Worm (Caenorhabditis elegans) whole organism, mixed stage, embryonic: ENCODE data around the gene rpt-1.

Experiments
- M03D4.4 ChIP-seq: sonication (generic microtip); optimal IDR thresholded peaks from 2 replicates; lab custom pipeline; 2017; ENCODE audit warnings: mild to moderate bottlenecking, missing genetic modification characterization, missing compliant biosample characterization
- bed-3 ChIP-seq: fragments of 200-800 bp; sonication (Bioruptor generic); optimal IDR thresholded peaks from 3 replicates; lab custom pipeline; 2018; ENCODE audit warnings: mild to moderate bottlenecking, missing genetic modification characterization, moderate library complexity, missing compliant biosample characterization
- blmp-1 ChIP-seq: fragments of 150-350 bp; optimal IDR thresholded peaks from 2 replicates; lab custom pipeline; 2014; ENCODE audit warnings: missing biosample characterization, missing genetic modification characterization
- ceh-39 ChIP-seq: fragments of 150-350 bp; optimal IDR thresholded peaks from 2 replicates; lab custom pipeline; 2014; ENCODE audit warnings: missing biosample characterization, missing genetic modification characterization
- ceh-43 ChIP-seq: fragments of 200-800 bp; sonication (Bioruptor generic); optimal IDR thresholded peaks from 2 replicates; lab custom pipeline; 2018; ENCODE audit warnings: mild to moderate bottlenecking, missing genetic modification characterization, moderate library complexity, missing compliant biosample characterization
- ceh-83 ChIP-seq: fragments of 200-800 bp; sonication (Bioruptor generic); optimal IDR thresholded peaks from 2 replicates; lab custom pipeline; 2018; ENCODE audit warnings: mild to moderate bottlenecking, missing genetic modification characterization, missing compliant biosample characterization
- ces-1 ChIP-seq: fragments of 150-350 bp; optimal IDR thresholded peaks from 2 replicates; lab custom pipeline; 2014; ENCODE audit warnings: missing biosample characterization, missing genetic modification reagents, missing genetic modification characterization
- cnd-1 ChIP-seq: fragments of 200-800 bp; sonication (Bioruptor generic); optimal IDR thresholded peaks from 2 replicates; lab custom pipeline; 2018; ENCODE audit warnings: mild to moderate bottlenecking, missing genetic modification characterization, missing compliant biosample characterization
- drap-1 ChIP-seq: fragments of 200-800 bp; sonication (Bioruptor generic); optimal IDR thresholded peaks from 3 replicates; lab custom pipeline; 2018; ENCODE audit warnings: mild to moderate bottlenecking, missing genetic modification characterization, missing compliant biosample characterization
- elt-1 ChIP-seq: sonication (generic microtip); optimal IDR thresholded peaks from 2 replicates; lab custom pipeline; 2017; ENCODE audit warnings: missing genetic modification characterization, mild to moderate bottlenecking, missing compliant biosample characterization, antibody characterized with exemption, moderate library complexity, borderline replicate concordance; ENCODE audit not compliant: insufficient read depth
- elt-3 ChIP-seq: fragments of 150-350 bp; optimal IDR thresholded peaks from 2 replicates; lab custom pipeline; 2014; ENCODE audit warnings: missing biosample characterization, missing genetic modification characterization
- flh-1 ChIP-seq: fragments of 200-800 bp; sonication (Bioruptor generic); optimal IDR thresholded peaks from 2 replicates; lab custom pipeline; 2018; ENCODE audit warnings: mild to moderate bottlenecking, missing genetic modification characterization, moderate library complexity, missing compliant biosample characterization
- ham-2 ChIP-seq: fragments of 200-800 bp; sonication (Bioruptor generic); optimal IDR thresholded peaks from 2 replicates; lab custom pipeline; 2018; ENCODE audit warnings: mild to moderate bottlenecking, missing genetic modification characterization, missing compliant biosample characterization
- hlh-1 ChIP-seq: fragments of 150-350 bp; optimal IDR thresholded peaks from 2 replicates; lab custom pipeline; 2014; ENCODE audit warnings: missing biosample characterization, missing genetic modification reagents, missing genetic modification characterization
- lin-13 ChIP-seq: fragments of 150-350 bp; optimal IDR thresholded peaks from 2 replicates; lab custom pipeline; 2014; ENCODE audit warnings: missing biosample characterization, missing genetic modification characterization
- lin-32 ChIP-seq: fragments of 200-800 bp; sonication (Bioruptor generic); optimal IDR thresholded peaks from 2 replicates; lab custom pipeline; 2018; ENCODE audit warnings: mild to moderate bottlenecking, missing genetic modification characterization, missing compliant biosample characterization
- lsy-2 ChIP-seq: fragments of 150-350 bp; optimal IDR thresholded peaks from 2 replicates; lab custom pipeline; 2014; ENCODE audit warnings: missing biosample characterization, missing genetic modification characterization
- mab-5 ChIP-seq: fragments of 150-350 bp; optimal IDR thresholded peaks from 2 replicates; lab custom pipeline; 2014; ENCODE audit warnings: missing biosample characterization, missing genetic modification characterization
- mep-1 ChIP-seq: fragments of 150-350 bp; optimal IDR thresholded peaks from 2 replicates; lab custom pipeline; 2017; ENCODE audit warnings: missing biosample characterization, missing genetic modification reagents, missing genetic modification characterization, inconsistent platforms
- mls-2 ChIP-seq: sonication (generic microtip); optimal IDR thresholded peaks from 2 replicates; lab custom pipeline; 2016; ENCODE audit warnings: mild to moderate bottlenecking, missing genetic modification characterization, moderate library complexity, missing compliant biosample characterization
- nhr-12 ChIP-seq: fragments of 150-350 bp; optimal IDR thresholded peaks from 2 replicates; lab custom pipeline; 2014; ENCODE audit warnings: missing biosample characterization, missing genetic modification characterization
- nhr-2 ChIP-seq: fragments of 150-350 bp; optimal IDR thresholded peaks from 2 replicates; lab custom pipeline; 2014; ENCODE audit warnings: missing biosample characterization, missing genetic modification characterization
- nhr-237 ChIP-seq: fragments of 150-350 bp; optimal IDR thresholded peaks from 2 replicates; lab custom pipeline; 2014; ENCODE audit warnings: missing biosample characterization, missing genetic modification characterization
- nhr-28 ChIP-seq: fragments of 150-350 bp; optimal IDR thresholded peaks from 2 replicates; lab custom pipeline; 2014; ENCODE audit warnings: missing biosample characterization, missing genetic modification characterization
- nhr-76 ChIP-seq: sonication (generic microtip); optimal IDR thresholded peaks from 2 replicates; lab custom pipeline; 2017; ENCODE audit warnings: missing biosample characterization, missing genetic modification characterization
- pha-4 ChIP-seq: fragments of 150-350 bp; optimal IDR thresholded peaks from 2 replicates; lab custom pipeline; 2018; ENCODE audit warnings: missing biosample characterization, missing genetic modification reagents, missing genetic modification characterization
- sem-2 ChIP-seq: fragments of 200-800 bp; sonication (Bioruptor generic); optimal IDR thresholded peaks from 2 replicates; lab custom pipeline; 2018; ENCODE audit warnings: mild to moderate bottlenecking, missing genetic modification characterization, missing compliant biosample characterization
- snpc-4 ChIP-seq: fragments of 150-350 bp; optimal IDR thresholded peaks from 2 replicates; lab custom pipeline; 2014; ENCODE audit warnings: missing biosample characterization, missing genetic modification characterization
- sptf-1 ChIP-seq: sonication (generic microtip); optimal IDR thresholded peaks from 2 replicates; lab custom pipeline; 2017; ENCODE audit warnings: mild to moderate bottlenecking, missing genetic modification characterization, moderate library complexity, missing compliant biosample characterization
- tbx-8 ChIP-seq: fragments of 200-800 bp; sonication (Bioruptor generic); optimal IDR thresholded peaks from 2 replicates; lab custom pipeline; 2018; ENCODE audit warnings: mild to moderate bottlenecking, missing genetic modification characterization, moderate library complexity, missing compliant biosample characterization
- unc-120 ChIP-seq: sonication (generic microtip); optimal IDR thresholded peaks from 2 replicates; lab custom pipeline; 2017; ENCODE audit warnings: missing genetic modification characterization, missing compliant biosample characterization; ENCODE audit not compliant: poor library complexity, severe bottlenecking
- unc-39 ChIP-seq: fragments of 150-350 bp; optimal IDR thresholded peaks from 2 replicates; lab custom pipeline; 2014; ENCODE audit warnings: missing biosample characterization, missing genetic modification characterization
- unc-62 ChIP-seq: fragments of 150-350 bp; optimal IDR thresholded peaks from 2 replicates; lab custom pipeline; 2014; ENCODE audit warnings: missing biosample characterization, missing genetic modification reagents, missing genetic modification characterization
- zip-8 ChIP-seq: fragments of 150-350 bp; optimal IDR thresholded peaks from 2 replicates; lab custom pipeline; 2014; ENCODE audit warnings: missing biosample characterization, missing genetic modification characterization
- ztf-11 ChIP-seq: fragments of 150-350 bp; optimal IDR thresholded peaks from 2 replicates; lab custom pipeline; 2014; ENCODE audit warnings: missing biosample characterization, missing genetic modification characterization

rpt-1 gene

ce11 chrV:11979673-11980561, 2.3 kb downstream of the rpt-1 start, which contains the start of gene snr-4:
snr-4 (minus strand) TSS chrV:11979723.
- TF ChIP-seq elt-3 (tag; lab: Kevin White, UChicago) (no peak), lin-32 (GFP tag; lab: Kevin White, UChicago) (no peak), nhr-237 (tag; lab: Kevin White, UChicago) (peak; percentile 49), unc-62 (GFP tag; lab: Kevin White, UChicago) (peak; percentile 25), lsy-2 (tag; lab: Kevin White, UChicago) (peak; percentile 81), snpc-4 (tag; lab: Kevin White, UChicago) (no peak), pha-4 (peak; percentile 92), tbx-8 (GFP tag; lab: Kevin White, UChicago) (peak; percentile 64), mep-1 (tag; lab: Kevin White, UChicago) (peak; percentile 81), nhr-76 (tag; lab: Kevin White, UChicago) (no peak), lin-13 (tag; lab: Kevin White, UChicago) (peak; percentile 93), ceh-39 (tag; lab: Kevin White, UChicago) (peak; percentile 92), drap-1 (GFP tag; lab: Kevin White, UChicago) (peak; percentile 82), elt-1 (tag; lab: Kevin White, UChicago) (peak; percentile 31), ztf-11 (tag; lab: Kevin White, UChicago) (peak; percentile 54), nhr-12 (peak; percentile 44), bed-3 (GFP tag; lab: Kevin White, UChicago) (no peak), zip-8 (tag; lab: Kevin White, UChicago) (no peak), mls-2 (tag; lab: Kevin White, UChicago) (peak; percentile 41), blmp-1 (tag; lab: Kevin White, UChicago) (no peak), hlh-1 (peak; percentile 35), unc-39 (tag; lab: Kevin White, UChicago) (no peak), ceh-83 (GFP tag; lab: Kevin White, UChicago) (peak; percentile 66), ham-2 (GFP tag; lab: Kevin White, UChicago) (peak; percentile 76), M03D4.4 (tag; lab: Kevin White, UChicago) (peak; percentile 53), ceh-43 (GFP tag; lab: Kevin White, UChicago) (no peak), sem-2 (GFP tag; lab: Kevin White, UChicago) (peak; percentile 51), flh-1 (GFP tag; lab: Kevin White, UChicago) (no peak), nhr-2 (tag; lab: Kevin White, UChicago) (no peak), unc-120 (tag; lab: Kevin White, UChicago) (peak; percentile 71), sptf-1 (peak; percentile 72), cnd-1 (tag; lab: Kevin White, UChicago) (peak; percentile 57), nhr-28 (no peak), mab-5 (tag; lab: Kevin White, UChicago) (no peak), ces-1 (GFP tag; lab: Kevin White, UChicago) (peak; percentile 65)

- TF ChIP-seq ceh-39 (tag; lab: Kevin White, UChicago): no peak
- no peak for TF ChIP-seq nhr-28
- TF ChIP-seq cnd-1 (tag; lab: Kevin White, UChicago): no peak
- TF ChIP-seq lin-32 (GFP tag; lab: Kevin White, UChicago): no peak
- no peak for TF ChIP-seq ceh-43 (GFP tag; lab: Kevin White, UChicago)
- no peak for TF ChIP-seq mls-2 (tag; lab: Kevin White, UChicago)
- no peak for TF ChIP-seq M03D4.4 (tag; lab: Kevin White, UChicago)
- TF ChIP-seq unc-120 (tag; lab: Kevin White, UChicago): no peak
- TF ChIP-seq zip-8 (tag; lab: Kevin White, UChicago): no peak
- no peak for TF ChIP-seq tbx-8 (GFP tag; lab: Kevin White, UChicago)
Measured at ce11 chrV:11978179-11978578, 4.0 kb downstream of the rpt-1 start, which contains the start of gene mif-2. mif-2 (minus strand) TSS chrV:11978459.
